Worm (Caenorhabditis elegans): ENCODE data around the gene srh-243.

srh-243 gene

DNA sequence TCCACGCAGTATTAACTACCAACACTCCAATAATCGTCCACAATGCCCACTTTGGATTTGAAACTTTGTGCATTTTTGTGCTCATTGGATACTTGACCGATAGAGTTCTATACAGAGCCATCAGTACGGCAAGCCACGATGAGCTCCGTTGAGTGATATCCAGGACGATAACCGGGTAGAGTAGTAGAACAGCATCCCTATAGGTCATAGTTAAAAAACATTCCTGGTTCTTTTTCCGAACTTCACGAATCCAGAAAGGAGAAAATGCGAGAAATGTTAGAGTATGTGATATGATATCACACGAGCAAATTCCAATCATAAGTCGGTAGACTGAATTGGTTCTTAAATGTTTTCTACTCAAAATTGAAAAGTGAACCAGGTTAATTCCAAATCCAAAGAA lies 18.0 kb downstream of the srh-243 start:
- TF ChIP-seq him-1 (tag; optimal IDR thresholded peaks at IDR 0.05) (no peak), dao-5 (tag; optimal IDR thresholded peaks at IDR 0.05) (no peak), W03F9.2 (tag; optimal IDR thresholded peaks at IDR 0.05) (no peak)

DNA sequence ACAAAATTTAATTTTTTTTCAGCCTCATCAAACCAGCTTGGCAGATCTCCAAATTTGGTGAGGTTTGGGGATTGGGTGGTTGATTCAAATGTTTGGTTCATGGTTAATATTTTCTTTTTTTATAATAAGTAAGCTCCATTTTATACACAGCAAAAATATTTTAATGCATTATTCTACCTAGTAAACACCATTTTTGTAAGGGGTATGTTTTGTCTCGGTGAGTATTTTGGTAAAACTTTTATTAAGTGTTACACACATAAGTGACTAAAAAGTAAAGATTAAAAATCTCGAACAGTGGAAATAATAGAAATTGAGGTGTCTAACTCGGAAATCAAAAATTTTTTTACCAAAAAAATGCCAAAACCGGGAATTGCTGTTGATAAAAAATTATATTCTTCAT lies 18.5 kb downstream of the srh-243 start, which contains the start of gene srw-4:
TSS of gene srw-4 (minus strand) at position 101 of the 400 bp plus-strand sequence.
- TF ChIP-seq W03F9.2 (tag; optimal IDR thresholded peaks at IDR 0.05): no peak
- no peak for TF ChIP-seq dao-5 (tag; optimal IDR thresholded peaks at IDR 0.05)
- TF ChIP-seq him-1 (tag; optimal IDR thresholded peaks at IDR 0.05): no peak

DNA sequence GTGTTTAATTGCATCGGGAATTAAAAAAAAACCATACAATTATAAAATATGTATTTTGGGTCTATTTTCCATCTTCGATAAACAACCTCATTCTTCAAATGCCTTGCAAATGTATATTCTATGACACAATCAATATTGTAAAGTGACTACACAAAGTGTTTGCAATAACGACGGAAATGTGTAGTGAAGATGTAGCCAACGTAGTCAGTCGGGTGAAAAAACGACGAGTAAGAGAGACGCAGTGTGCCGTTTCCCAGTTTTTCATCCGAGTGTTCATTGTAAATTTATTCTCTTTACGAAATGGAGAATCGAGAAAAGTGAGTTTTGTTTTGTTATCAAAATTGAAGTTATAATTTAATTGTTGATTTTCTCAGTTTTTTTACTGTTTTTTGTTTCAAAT lies 21.7 kb downstream of the srh-243 start, which contains the start of gene F37B4.15:
TSS of gene F37B4.15 (plus strand) at position 301 of the 400 bp plus-strand sequence.
- no peak for TF ChIP-seq dao-5 (tag; optimal IDR thresholded peaks at IDR 0.05)
- no peak for TF ChIP-seq W03F9.2 (tag; optimal IDR thresholded peaks at IDR 0.05)
- TF ChIP-seq him-1 (tag; optimal IDR thresholded peaks at IDR 0.05): no peak

DNA sequence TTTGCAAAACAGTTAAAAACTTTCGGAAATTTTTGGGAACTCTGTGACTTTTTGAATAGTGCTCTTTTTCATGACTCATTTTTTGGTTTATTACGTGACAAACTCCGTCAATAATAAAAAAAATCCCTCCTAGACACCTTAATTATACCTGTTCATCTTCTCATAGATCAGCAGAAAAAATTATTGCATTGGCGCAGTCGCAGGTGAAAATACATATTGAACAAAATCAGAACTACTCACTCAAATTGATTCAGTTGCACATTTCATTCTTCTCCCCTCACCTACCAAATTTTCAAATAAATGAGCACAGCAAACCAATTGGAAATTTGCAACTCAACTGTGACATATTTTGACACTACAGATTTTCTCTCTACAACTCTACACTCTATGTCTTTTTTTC lies 22.7 kb downstream of the srh-243 start, which contains the start of gene srh-127:
TSS of gene srh-127 (plus strand) at position 301 of the 400 bp plus-strand sequence.
- TF ChIP-seq him-1 (tag; optimal IDR thresholded peaks at IDR 0.05) (no peak), W03F9.2 (tag; optimal IDR thresholded peaks at IDR 0.05) (no peak), dao-5 (tag; optimal IDR thresholded peaks at IDR 0.05) (no peak)

DNA sequence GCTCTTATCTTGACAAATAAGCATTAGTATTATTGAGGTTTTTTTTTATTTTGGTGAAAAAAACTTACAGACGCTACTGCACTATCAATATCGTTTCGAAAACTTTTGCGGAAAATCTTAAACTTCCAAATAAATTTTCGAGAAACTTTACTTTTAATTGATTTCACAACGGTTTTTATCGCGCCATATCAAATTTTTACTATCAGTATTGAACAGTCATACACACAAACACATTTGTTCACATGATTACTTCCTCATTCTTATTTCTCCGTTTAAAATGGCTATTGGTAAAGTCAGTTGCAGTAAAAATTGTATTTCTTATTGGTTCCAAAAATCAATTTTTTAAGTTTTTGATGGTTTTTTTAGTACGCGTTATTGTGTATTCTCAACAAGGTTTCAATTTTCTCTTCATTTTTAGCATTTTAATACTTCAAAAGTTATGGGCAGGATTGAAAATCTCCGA lies 26.0 kb downstream of the srh-243 start, which contains the start of gene pals-32:
TSS of gene pals-32 (plus strand) at position 413 of the 463 bp plus-strand sequence.
- no peak for TF ChIP-seq dao-5 (tag; optimal IDR thresholded peaks at IDR 0.05)
- TF ChIP-seq W03F9.2 (tag; optimal IDR thresholded peaks at IDR 0.05): peak; percentile 29

DNA sequence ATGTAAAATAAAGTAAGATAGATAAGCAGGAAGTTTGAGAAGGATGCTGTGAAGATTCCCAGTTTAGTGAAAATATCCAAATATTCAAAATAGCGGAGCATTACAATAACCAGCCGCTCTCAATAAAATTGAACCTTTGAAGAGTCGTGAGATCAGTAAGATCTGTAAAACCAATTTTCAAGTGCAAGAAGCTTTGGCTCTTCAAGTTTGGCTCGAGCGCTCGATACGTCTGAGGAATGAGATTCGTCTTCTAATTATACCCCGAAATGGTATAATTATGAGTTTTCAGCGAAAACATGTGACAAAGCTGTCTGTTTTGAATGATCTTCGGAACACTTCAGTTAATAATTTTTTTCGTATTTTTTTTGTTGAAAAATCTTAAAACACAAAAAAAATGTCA lies 29.6 kb downstream of the srh-243 start, which contains the start of gene str-46:
TSS of gene str-46 (minus strand) at position 101 of the 400 bp plus-strand sequence.
- TF ChIP-seq him-1 (tag; optimal IDR thresholded peaks at IDR 0.05): no peak
- TF ChIP-seq dao-5 (tag; optimal IDR thresholded peaks at IDR 0.05): no peak
- TF ChIP-seq W03F9.2 (tag; optimal IDR thresholded peaks at IDR 0.05): no peak

DNA sequence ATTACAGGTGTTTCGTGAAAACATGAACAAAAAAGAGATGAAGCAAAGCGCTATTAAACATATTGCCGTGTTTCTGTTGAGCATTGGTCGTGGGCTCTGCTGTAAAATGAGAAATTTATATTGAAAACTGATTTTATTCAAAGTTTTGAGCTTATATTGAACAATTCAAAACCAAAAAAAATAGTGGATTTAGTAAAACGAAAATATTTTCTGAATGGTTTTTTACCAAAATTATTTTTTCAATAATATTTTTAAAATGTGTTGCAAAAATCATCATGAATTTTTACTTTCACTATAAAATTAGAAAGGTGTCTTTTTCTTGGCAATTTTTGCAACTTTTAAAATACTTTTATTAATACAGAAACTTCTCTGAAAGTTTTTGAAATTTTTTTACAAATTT lies 33.0 kb downstream of the srh-243 start, which contains the start of gene C31B8.7:
TSS of gene C31B8.7 (minus strand) at position 101 of the 400 bp plus-strand sequence.
- no peak for TF ChIP-seq W03F9.2 (tag; optimal IDR thresholded peaks at IDR 0.05)
- TF ChIP-seq him-1 (tag; optimal IDR thresholded peaks at IDR 0.05): no peak
- TF ChIP-seq dao-5 (tag; optimal IDR thresholded peaks at IDR 0.05): no peak

DNA sequence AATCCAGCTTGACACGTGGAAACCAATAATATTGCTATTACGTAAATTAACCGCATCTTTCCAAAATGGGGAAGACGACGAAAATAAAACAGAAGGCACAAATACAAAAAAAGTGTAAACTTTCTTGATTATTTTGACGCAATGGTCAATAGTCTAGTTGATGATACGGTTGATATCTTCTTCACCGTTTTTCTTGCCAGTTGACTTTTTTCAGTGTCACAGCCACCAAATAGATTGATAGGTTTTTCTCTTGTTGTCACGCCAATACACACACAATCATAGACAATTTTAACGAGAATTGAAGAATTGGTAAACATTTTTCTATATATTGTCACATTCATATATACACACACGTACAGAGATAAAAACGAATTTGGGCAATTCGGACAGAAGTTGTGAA lies 39.3 kb downstream of the srh-243 start, which contains the start of gene zmp-3:
TSS of gene zmp-3 (minus strand) at position 101 of the 400 bp plus-strand sequence.
- TF ChIP-seq dao-5 (tag; optimal IDR thresholded peaks at IDR 0.05): no peak
- no peak for TF ChIP-seq him-1 (tag; optimal IDR thresholded peaks at IDR 0.05)
- no peak for TF ChIP-seq W03F9.2 (tag; optimal IDR thresholded peaks at IDR 0.05)

DNA sequence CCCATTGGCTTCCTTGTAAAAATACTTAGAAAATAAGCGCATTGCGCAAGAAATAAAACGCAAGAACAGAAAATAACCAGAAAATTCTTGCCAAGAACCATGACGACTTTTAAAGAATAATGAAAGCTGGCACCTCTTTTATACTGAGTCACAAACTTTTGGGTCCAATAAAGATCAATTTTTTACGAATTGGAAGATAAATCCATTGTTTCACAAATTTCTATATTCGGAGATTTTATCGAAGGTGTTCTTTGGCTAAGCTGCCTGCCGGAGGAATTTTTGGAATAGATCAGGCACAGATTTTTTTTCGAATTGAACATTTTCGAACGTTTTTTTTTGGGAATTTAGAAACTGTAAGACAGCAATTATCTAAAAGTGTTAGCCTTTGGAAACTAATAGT lies 42.7 kb downstream of the srh-243 start, which contains the start of gene C31B8.9:
TSS of gene C31B8.9 (minus strand) at position 101 of the 400 bp plus-strand sequence.
- TF ChIP-seq dao-5 (tag; optimal IDR thresholded peaks at IDR 0.05) (no peak), W03F9.2 (tag; optimal IDR thresholded peaks at IDR 0.05) (no peak), him-1 (tag; optimal IDR thresholded peaks at IDR 0.05) (no peak)

DNA sequence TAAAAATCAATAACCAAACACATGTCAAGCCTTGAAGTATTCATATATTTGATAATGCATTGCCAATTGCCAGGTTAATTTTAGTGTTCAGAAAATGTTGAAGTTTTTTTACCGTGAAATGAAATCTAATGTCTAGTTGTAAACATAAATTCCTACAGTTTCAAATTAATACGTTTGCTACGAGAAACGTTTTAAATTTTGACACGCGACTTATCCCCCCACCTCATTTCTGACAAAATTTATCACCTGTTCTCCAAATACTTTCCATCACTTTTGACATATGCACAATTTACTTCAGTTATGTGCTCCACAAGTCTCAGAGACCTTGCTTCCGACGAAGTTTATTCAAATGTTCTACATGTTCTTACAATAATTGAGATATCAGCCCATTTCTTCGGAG lies 43.7 kb downstream of the srh-243 start, which contains the start of gene srh-146:
TSS of gene srh-146 (plus strand) at position 301 of the 400 bp plus-strand sequence.
- TF ChIP-seq him-1 (tag; optimal IDR thresholded peaks at IDR 0.05) (no peak), dao-5 (tag; optimal IDR thresholded peaks at IDR 0.05) (no peak), W03F9.2 (tag; optimal IDR thresholded peaks at IDR 0.05) (no peak)

DNA sequence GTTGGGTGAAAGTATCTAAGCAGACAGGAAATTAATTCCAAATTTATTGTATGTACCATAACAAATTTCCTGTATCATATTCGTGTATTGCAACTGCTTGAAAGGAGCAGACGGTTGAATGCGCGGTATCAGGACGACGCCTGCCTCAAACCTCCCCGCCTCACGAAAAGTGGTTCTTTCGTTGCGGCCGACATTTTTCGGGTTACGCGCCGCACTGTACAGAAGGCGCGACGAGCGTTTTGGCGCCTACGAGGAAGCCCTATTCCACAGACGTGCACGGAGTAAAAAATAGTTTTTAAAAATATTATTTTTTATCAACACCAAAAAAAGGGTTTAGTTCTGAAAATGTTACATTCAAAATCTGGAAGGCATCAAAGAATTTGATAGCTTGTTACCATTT lies 49.9 kb downstream of the srh-243 start:
- TF ChIP-seq dao-5 (tag; optimal IDR thresholded peaks at IDR 0.05) (no peak), W03F9.2 (tag; optimal IDR thresholded peaks at IDR 0.05) (no peak), him-1 (tag; optimal IDR thresholded peaks at IDR 0.05) (no peak)
